Worm (Caenorhabditis elegans) whole organism, late embryonic: Measurements from ENCODE around the gene sri-32.

ENCODE experiments used
- ama-1 ChIP-seq: fragments of 150-350 bp; optimal IDR thresholded peaks from 2 replicates; lab custom pipeline; 2014
- elt-4 ChIP-seq: sonication (generic microtip); optimal IDR thresholded peaks from 2 replicates; lab custom pipeline; 2016; ENCODE audit warnings: missing genetic modification characterization, missing compliant biosample characterization
- fax-1 ChIP-seq: sonication (generic microtip); optimal IDR thresholded peaks from 2 replicates; lab custom pipeline; 2016; ENCODE audit warnings: missing genotype, missing genetic modification characterization, missing compliant biosample characterization
- hlh-30 ChIP-seq: sonication (generic microtip); optimal IDR thresholded peaks from 2 replicates; lab custom pipeline; 2017; ENCODE audit warnings: antibody characterized with exemption, missing genetic modification characterization, missing compliant biosample characterization; ENCODE audit not compliant: insufficient read depth
- nhr-232 ChIP-seq: sonication (generic microtip); optimal IDR thresholded peaks from 2 replicates; lab custom pipeline; 2016; ENCODE audit warnings: missing genetic modification characterization, missing compliant biosample characterization

DNA sequence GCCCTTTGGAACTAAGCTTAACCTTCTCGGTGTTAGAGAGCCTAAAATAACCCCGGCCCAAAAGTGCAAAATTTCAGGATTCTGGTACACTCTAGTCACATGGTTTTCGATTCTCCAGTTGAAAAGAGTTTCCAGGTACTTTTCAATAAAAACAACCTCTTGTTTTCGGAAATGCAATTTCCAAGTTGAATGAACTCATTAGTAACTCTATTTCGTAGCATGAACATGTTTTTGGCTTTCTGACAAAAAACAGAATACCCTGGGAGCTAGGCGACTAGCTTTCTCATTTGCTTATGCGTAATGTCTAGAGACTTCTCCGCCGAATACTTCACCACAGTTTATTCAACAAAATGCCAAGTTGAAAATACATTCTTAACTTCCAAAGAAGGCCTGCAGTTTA lies 31.1 kb downstream of the sri-32 start, which contains the start of gene srh-71:
- TF ChIP-seq ama-1 (lab: Kevin White, UChicago) (no peak), hlh-30 (tag; lab: Kevin White, UChicago) (no peak), nhr-232 (tag; lab: Kevin White, UChicago) (no peak), elt-4 (tag; lab: Kevin White, UChicago) (no peak), fax-1 (tag; lab: Kevin White, UChicago) (no peak)
